Worm (Caenorhabditis elegans): ENCODE data around the gene nhr-22.

Gene nhr-22

ce11 chrII:6493709-6494326, 44.2 kb upstream of the nhr-22 start (continued):
- TF ChIP-seq ama-1 (optimal IDR thresholded peaks at IDR 0.05) (no peak), ama-1 (GFP tag; optimal IDR thresholded peaks at IDR 0.05) (peak in 1 of 2 experiments; percentile 6), Y53G8AR.9 (GFP tag; conservative IDR thresholded peaks at IDR 0.05) (no peak), nfya-1 (tag; optimal IDR thresholded peaks at IDR 0.05; ENCODE audit: borderline replicate concordance, insufficient read depth) (no peak), repo-1 (tag; optimal IDR thresholded peaks at IDR 0.05) (peak; percentile 26), F49E8.2 (tag; optimal IDR thresholded peaks at IDR 0.05; ENCODE audit: insufficient read depth) (peak; percentile 31)

ce11 chrII:6493139-6493538, 43.5 kb upstream of the nhr-22 start:
- TF ChIP-seq madf-8 (GFP tag; conservative IDR thresholded peaks at IDR 0.05) (no peak), cebp-1 (GFP tag; IDR thresholded peaks at IDR 0.05) (no peak), cebp-1 (tag; optimal IDR thresholded peaks at IDR 0.05) (no peak), atf-7 (tag; optimal IDR thresholded peaks at IDR 0.05) (no peak), egl-18 (GFP tag; IDR thresholded peaks at IDR 0.05) (0 out of 2 replicates have a peak, but pooled peaks have one; percentile 7), somi-1 (GFP tag; optimal IDR thresholded peaks at IDR 0.05) (no peak), ceh-40 (GFP tag; IDR thresholded peaks at IDR 0.05) (no peak)

- no peak for TF ChIP-seq pha-4 (tag; optimal IDR thresholded peaks at IDR 0.05)
- TF ChIP-seq let-526 (GFP tag; IDR thresholded peaks at IDR 0.05) = no peak
- 0 out of 2 replicates have a peak, but pooled peaks have one; percentile 25 for TF ChIP-seq ceh-91 (GFP tag; IDR thresholded peaks at IDR 0.05)
- no peak for TF ChIP-seq F49E8.2 (tag; optimal IDR thresholded peaks at IDR 0.05; ENCODE audit: insufficient read depth)
- TF ChIP-seq ztf-26 (tag; optimal IDR thresholded peaks at IDR 0.05) = no peak
- TF ChIP-seq Y95B8A.8 (GFP tag; IDR thresholded peaks at IDR 0.05) = no peak
- TF ChIP-seq F22D6.2 (tag; optimal IDR thresholded peaks at IDR 0.05) = no peak
- no peak for TF ChIP-seq ztf-6 (GFP tag; IDR thresholded peaks at IDR 0.05)
- peak; percentile 83 for TF ChIP-seq snpc-4 (GFP tag; optimal IDR thresholded peaks at IDR 0.05)
- TF ChIP-seq snpc-4 (tag; optimal IDR thresholded peaks at IDR 0.05) = peak; percentile 76 to 91 (median 84)
- TF ChIP-seq cebp-2 (GFP tag; IDR thresholded peaks at IDR 0.05) = no peak
- no peak for TF ChIP-seq C17E4.6 (GFP tag; IDR thresholded peaks at IDR 0.05)
- no peak for TF ChIP-seq madf-6 (GFP tag; IDR thresholded peaks at IDR 0.05)
- no peak for TF ChIP-seq F57C9.4 (tag; optimal IDR thresholded peaks at IDR 0.05)
- no peak for TF ChIP-seq ztf-25 (GFP tag; IDR thresholded peaks at IDR 0.05)
- TF ChIP-seq attf-3 (GFP tag; conservative IDR thresholded peaks at IDR 0.05) = 0 out of 2 replicates have a peak, but pooled peaks have one; percentile 28
- no peak for TF ChIP-seq ets-4 (GFP tag; optimal IDR thresholded peaks at IDR 0.05)
- TF ChIP-seq K12H6.12 (tag; optimal IDR thresholded peaks at IDR 0.05) = peak; percentile 64
- peak; percentile 66 for TF ChIP-seq mcd-1 (GFP tag; IDR thresholded peaks at IDR 0.05)
- TF ChIP-seq efl-1 (GFP tag; optimal IDR thresholded peaks at IDR 0.05) = no peak
- TF ChIP-seq lin-54 (GFP tag; optimal IDR thresholded peaks at IDR 0.05) = peak; percentile 46
- TF ChIP-seq ztf-28 (GFP tag; IDR thresholded peaks at IDR 0.05) = no peak
- TF ChIP-seq bed-2 (GFP tag; IDR thresholded peaks at IDR 0.05) = 0 out of 2 replicates have a peak, but pooled peaks have one; percentile 76
- no peak for TF ChIP-seq hlh-12 (tag; optimal IDR thresholded peaks at IDR 0.05)
- TF ChIP-seq lin-40 (tag; optimal IDR thresholded peaks at IDR 0.05) = peak; percentile 22
- TF ChIP-seq hrde-1 (tag; optimal IDR thresholded peaks at IDR 0.05; ENCODE audit: borderline replicate concordance) = no peak
- TF ChIP-seq lin-35 (GFP tag; optimal IDR thresholded peaks at IDR 0.05) = peak in 1 of 3 experiments; percentile 45
- TF ChIP-seq zim-3 (tag; optimal IDR thresholded peaks at IDR 0.05) = no peak
- TF ChIP-seq egrh-3 (GFP tag; IDR thresholded peaks at IDR 0.05) = peak; percentile 88
- TF ChIP-seq mxl-1 (tag; optimal IDR thresholded peaks at IDR 0.05) = no peak
- TF ChIP-seq snpc-1.1 (tag; optimal IDR thresholded peaks at IDR 0.05; ENCODE audit: insufficient read depth) = no peak
- TF ChIP-seq ceh-58 (GFP tag; IDR thresholded peaks at IDR 0.05) = no peak
- peak; percentile 23; the same call in 1 of the 2 replicates for TF ChIP-seq madf-8 (GFP tag; conservative IDR thresholded peaks at IDR 0.05)
- TF ChIP-seq cebp-1 (GFP tag; IDR thresholded peaks at IDR 0.05) = no peak; the same call in 1 of the 2 replicates
- peak; percentile 57 for TF ChIP-seq cebp-1 (tag; optimal IDR thresholded peaks at IDR 0.05)
Measured at ce11 chrII:6491817-6492452, 42.3 kb upstream of the nhr-22 start, which contains the start of the genes T28D9.11 and T28D9.1. T28D9.11 (minus strand) TSS chrII:6491993. T28D9.1 (plus strand) TSS chrII:6492402.
